Fruit fly (Drosophila melanogaster): ENCODE data around the gene fru.

fru gene

dm6 chr3R:18365978-18366643, 179.3 kb downstream of the fru start, which contains the start of the genes WRNexo and Nup43:
Gene WRNexo, minus strand, starts transcription at chr3R:18366162.
Gene Nup43, plus strand, starts transcription at chr3R:18366638.
- TF ChIP-seq Dll (optimal IDR thresholded peaks at IDR 0.05) (no peak), EcR (GFP tag; optimal IDR thresholded peaks at IDR 0.05) (no peak), usp (GFP tag; optimal IDR thresholded peaks at IDR 0.05) (no peak), CG8478 (optimal IDR thresholded peaks at IDR 0.05) (no peak), pan (optimal IDR thresholded peaks at IDR 0.05) (no peak), psq (optimal IDR thresholded peaks at IDR 0.05) (no peak)

Data from whole organism.